Fruit fly (Drosophila melanogaster) whole organism, embryonic: ENCODE results near the gene CG46313.

Experiments used
- Aef1 ChIP-seq: fragments of 200-800 bp; sonication (Bioruptor generic); IDR thresholded peaks from 3 replicates; pipeline ENCODE4 v1.3.6; 2022; ENCODE audit warnings: missing biosample characterization, missing genetic modification characterization
- Bteb2 ChIP-seq: fragments of 200-800 bp; sonication (Bioruptor generic); optimal IDR thresholded peaks from 2 replicates; lab custom pipeline; 2016; ENCODE audit warnings: missing biosample characterization, missing genetic modification characterization
- CG10366 ChIP-seq: fragments of 200-800 bp; sonication (Bioruptor generic); IDR thresholded peaks from 2 replicates; pipeline ENCODE4 v1.3.6; 2022; ENCODE audit warnings: missing biosample characterization, missing genetic modification characterization
- CG11247 ChIP-seq: fragments of 200-800 bp; sonication (Bioruptor generic); IDR thresholded peaks from 2 replicates; pipeline ENCODE4 v1.3.6; 2022; ENCODE audit warnings: missing biosample characterization, missing genetic modification characterization
- CG11723 ChIP-seq: fragments of 200-800 bp; sonication (Bioruptor generic); optimal IDR thresholded peaks from 2 replicates; lab custom pipeline; 2017; ENCODE audit warnings: missing biosample characterization, mild to moderate bottlenecking, missing genetic modification characterization
- CG12155 ChIP-seq: fragments of 200-800 bp; sonication (Bioruptor generic); optimal IDR thresholded peaks from 3 replicates; lab custom pipeline; 2016; ENCODE audit warnings: missing biosample characterization, missing genetic modification characterization
- CG13424 ChIP-seq: fragments of 200-800 bp; sonication (Bioruptor generic); optimal IDR thresholded peaks from 2 replicates; lab custom pipeline; 2019; ENCODE audit warnings: missing biosample characterization, mild to moderate bottlenecking, missing genetic modification characterization, moderate library complexity
- CG14667 ChIP-seq: fragments of 200-800 bp; sonication (Bioruptor generic); IDR thresholded peaks from 2 replicates; pipeline ENCODE4 v1.3.6; 2022; ENCODE audit warnings: missing biosample characterization, missing genetic modification characterization
- CG18619 ChIP-seq: fragments of 200-800 bp; sonication (Bioruptor generic); optimal IDR thresholded peaks from 3 replicates; lab custom pipeline; 2017; ENCODE audit warnings: missing biosample characterization, mild to moderate bottlenecking, missing genetic modification characterization
- CG2120 ChIP-seq: fragments of 200-800 bp; sonication (Bioruptor generic); optimal IDR thresholded peaks from 3 replicates; lab custom pipeline; 2016; ENCODE audit warnings: missing biosample characterization, missing genetic modification characterization
- CG30403 ChIP-seq: fragments of 200-800 bp; sonication (Bioruptor generic); optimal IDR thresholded peaks from 3 replicates; lab custom pipeline; 2016; ENCODE audit warnings: missing biosample characterization, missing genetic modification characterization
- CG31365 ChIP-seq: fragments of 200-800 bp; sonication (Bioruptor generic); optimal IDR thresholded peaks from 2 replicates; lab custom pipeline; 2018; ENCODE audit warnings: missing biosample characterization, mild to moderate bottlenecking, missing genetic modification characterization
- CG32772 ChIP-seq: fragments of 200-800 bp; sonication (Bioruptor generic); IDR thresholded peaks from 2 replicates; pipeline ENCODE4 v1.3.6; 2022; ENCODE audit warnings: missing biosample characterization, missing genetic modification characterization
- CG34224 ChIP-seq: fragments of 200-800 bp; sonication (Bioruptor generic); IDR thresholded peaks from 3 replicates; pipeline ENCODE4 v1.3.6; 2022; ENCODE audit warnings: missing biosample characterization, missing genetic modification characterization; ENCODE audit not compliant: partially characterized antibody
- CG42726 ChIP-seq: fragments of 200-800 bp; sonication (Bioruptor generic); IDR thresholded peaks from 2 replicates; pipeline ENCODE4 v1.3.6; 2022; ENCODE audit warnings: missing biosample characterization, missing genetic modification characterization; ENCODE audit not compliant: partially characterized antibody
- CG5245 ChIP-seq: fragments of 200-800 bp; sonication (Bioruptor generic); optimal IDR thresholded peaks from 3 replicates; lab custom pipeline; 2016; ENCODE audit warnings: missing biosample characterization, missing genetic modification characterization
- CG6813 ChIP-seq: fragments of 200-800 bp; sonication (Bioruptor generic); optimal IDR thresholded peaks from 2 replicates; lab custom pipeline; 2017; ENCODE audit warnings: missing biosample characterization, missing genetic modification characterization, mild to moderate bottlenecking, moderate library complexity, missing genetic modification reagents
- CG7745 ChIP-seq: fragments of 200-800 bp; sonication (Bioruptor generic); optimal IDR thresholded peaks from 2 replicates; lab custom pipeline; 2018; ENCODE audit warnings: missing biosample characterization, mild to moderate bottlenecking, missing genetic modification characterization, moderate library complexity
- CG7839 ChIP-seq: fragments of 200-800 bp; sonication (Bioruptor generic); optimal IDR thresholded peaks from 3 replicates; lab custom pipeline; 2018; ENCODE audit warnings: missing biosample characterization, mild to moderate bottlenecking, missing genetic modification characterization, moderate library complexity
- CG8089 ChIP-seq: fragments of 200-800 bp; sonication (Bioruptor generic); optimal IDR thresholded peaks from 3 replicates; lab custom pipeline; 2016; ENCODE audit warnings: missing biosample characterization, missing genetic modification characterization
- CG9727 ChIP-seq: fragments of 200-800 bp; sonication (Bioruptor generic); optimal IDR thresholded peaks from 3 replicates; lab custom pipeline; 2017; ENCODE audit warnings: missing biosample characterization, mild to moderate bottlenecking, missing genetic modification characterization
- Doc2 ChIP-seq: fragments of 200-800 bp; sonication (Bioruptor generic); IDR thresholded peaks from 2 replicates; pipeline ENCODE4 v1.3.6; 2022; ENCODE audit warnings: missing biosample characterization, missing genetic modification characterization
- H15 ChIP-seq: fragments of 200-800 bp; sonication (Bioruptor generic); IDR thresholded peaks from 3 replicates; pipeline ENCODE4 v1.3.6; 2022; ENCODE audit warnings: missing biosample characterization, missing genetic modification characterization
- HLH3B ChIP-seq: fragments of 200-800 bp; sonication (Bioruptor generic); IDR thresholded peaks from 2 replicates; pipeline ENCODE4 v1.3.6; 2022; ENCODE audit warnings: missing biosample characterization, missing genetic modification characterization
- Hey ChIP-seq: fragments of 200-800 bp; sonication (Bioruptor generic); optimal IDR thresholded peaks from 3 replicates; lab custom pipeline; 2018; ENCODE audit warnings: missing biosample characterization, mild to moderate bottlenecking, missing genetic modification characterization
- MBD-R2 ChIP-seq: fragments of 200-800 bp; sonication (Bioruptor generic); IDR thresholded peaks from 2 replicates; pipeline ENCODE4 v1.3.6; 2022; ENCODE audit warnings: missing biosample characterization, missing genetic modification characterization
- Myb ChIP-seq: fragments of 200-800 bp; sonication (Bioruptor generic); optimal IDR thresholded peaks from 2 replicates; lab custom pipeline; 2016; ENCODE audit warnings: missing biosample characterization, missing genetic modification characterization
- NC2α ChIP-seq: fragments of 200-800 bp; sonication (Bioruptor generic); optimal IDR thresholded peaks from 2 replicates; lab custom pipeline; 2016; ENCODE audit warnings: missing biosample characterization, missing genetic modification characterization
- PHDP ChIP-seq: fragments of 200-800 bp; sonication (Bioruptor generic); optimal IDR thresholded peaks from 3 replicates; lab custom pipeline; 2018; ENCODE audit warnings: missing biosample characterization, mild to moderate bottlenecking, missing genetic modification characterization, moderate library complexity
- Ravus ChIP-seq: fragments of 200-800 bp; sonication (Bioruptor generic); IDR thresholded peaks from 2 replicates; pipeline ENCODE4 v1.3.6; 2022; ENCODE audit warnings: missing biosample characterization, missing genetic modification characterization
- Six4 ChIP-seq: fragments of 200-800 bp; sonication (Bioruptor generic); optimal IDR thresholded peaks from 2 replicates; lab custom pipeline; 2016; ENCODE audit warnings: missing biosample characterization, missing genetic modification characterization
- ab ChIP-seq: fragments of 200-800 bp; sonication (Bioruptor generic); optimal IDR thresholded peaks from 2 replicates; lab custom pipeline; 2016; ENCODE audit warnings: missing biosample characterization, missing genetic modification characterization
- abd-A ChIP-seq: fragments of 200-800 bp; sonication (Bioruptor generic); optimal IDR thresholded peaks from 3 replicates; lab custom pipeline; 2019; ENCODE audit warnings: missing biosample characterization, mild to moderate bottlenecking, missing genetic modification characterization, moderate library complexity
- bowl ChIP-seq: fragments of 200-800 bp; sonication (Bioruptor generic); IDR thresholded peaks from 2 replicates; pipeline ENCODE4 v1.3.6; 2022; ENCODE audit warnings: missing biosample characterization, missing genetic modification characterization
- br ChIP-seq: fragments of >200 bp; optimal IDR thresholded peaks from 2 replicates; lab custom pipeline; 2017
- cg ChIP-seq: fragments of 200-800 bp; sonication (Bioruptor generic); optimal IDR thresholded peaks from 3 replicates; lab custom pipeline; 2019; ENCODE audit warnings: missing biosample characterization, mild to moderate bottlenecking, missing genetic modification characterization, moderate library complexity
- chif ChIP-seq, 2 experiments: fragments of 200-800 bp; sonication (Bioruptor generic); optimal IDR thresholded peaks; 3 replicates each; lab custom pipeline; 2016; ENCODE audit warnings: missing biosample characterization in 2 of 2, missing genetic modification characterization in 2 of 2
- chm ChIP-seq: fragments of 200-800 bp; sonication (Bioruptor generic); IDR thresholded peaks from 2 replicates; pipeline ENCODE4 v1.3.6; 2022; ENCODE audit warnings: missing biosample characterization, missing genetic modification characterization
- gsb-n ChIP-seq: fragments of 200-800 bp; sonication (Bioruptor generic); optimal IDR thresholded peaks from 3 replicates; lab custom pipeline; 2018; ENCODE audit warnings: missing biosample characterization, mild to moderate bottlenecking, missing genetic modification characterization
- inv ChIP-seq: fragments of 200-800 bp; sonication (Bioruptor generic); IDR thresholded peaks from 2 replicates; pipeline ENCODE4 v1.3.6; 2022; ENCODE audit warnings: missing biosample characterization, missing genetic modification characterization; ENCODE audit not compliant: partially characterized antibody
- jing ChIP-seq: fragments of 200-800 bp; sonication (Bioruptor generic); optimal IDR thresholded peaks from 2 replicates; lab custom pipeline; 2018; ENCODE audit warnings: missing biosample characterization, mild to moderate bottlenecking, missing genetic modification characterization
- klu ChIP-seq: fragments of 200-800 bp; sonication (Bioruptor generic); IDR thresholded peaks from 2 replicates; pipeline ENCODE4 v1.3.6; 2022; ENCODE audit warnings: missing biosample characterization, missing genetic modification characterization
- mam ChIP-seq: fragments of 200-800 bp; sonication (Bioruptor generic); optimal IDR thresholded peaks from 3 replicates; lab custom pipeline; 2016; ENCODE audit warnings: missing biosample characterization, missing genetic modification characterization
- nau ChIP-seq: fragments of 200-800 bp; sonication (Bioruptor generic); optimal IDR thresholded peaks from 3 replicates; lab custom pipeline; 2017; ENCODE audit warnings: missing biosample characterization, mild to moderate bottlenecking, missing genetic modification characterization, missing genetic modification reagents
- onecut ChIP-seq: fragments of 200-800 bp; sonication (Bioruptor generic); IDR thresholded peaks from 2 replicates; pipeline ENCODE4 v1.3.6; 2022; ENCODE audit warnings: missing biosample characterization, missing genetic modification characterization
- p53 ChIP-seq: fragments of 200-800 bp; sonication (Bioruptor generic); optimal IDR thresholded peaks from 2 replicates; lab custom pipeline; 2016; ENCODE audit warnings: missing biosample characterization, missing genetic modification characterization
- peb ChIP-seq: fragments of 200-800 bp; sonication (Bioruptor generic); IDR thresholded peaks from 2 replicates; pipeline ENCODE4 v1.3.6; 2022; ENCODE audit warnings: missing biosample characterization, missing genetic modification characterization
- pita ChIP-seq: fragments of 200-800 bp; sonication (Bioruptor generic); optimal IDR thresholded peaks from 2 replicates; lab custom pipeline; 2017; ENCODE audit warnings: missing biosample characterization, mild to moderate bottlenecking, missing genetic modification characterization
- schlank ChIP-seq: fragments of 200-800 bp; sonication (Bioruptor generic); optimal IDR thresholded peaks from 2 replicates; lab custom pipeline; 2018; ENCODE audit warnings: missing biosample characterization, mild to moderate bottlenecking, missing genetic modification characterization
- sens ChIP-seq: fragments of 200-800 bp; sonication (Bioruptor generic); peaks from one replicate; lab custom pipeline; 2016; ENCODE audit warnings: missing biosample characterization, missing genetic modification characterization
- twi ChIP-seq: fragments of 200-800 bp; optimal IDR thresholded peaks from 2 replicates; lab custom pipeline; 2019; ENCODE audit warnings: missing biosample characterization, mild to moderate bottlenecking, missing genetic modification characterization, moderate library complexity
- vvl ChIP-seq: fragments of 200-800 bp; sonication (Bioruptor generic); IDR thresholded peaks from 2 replicates; pipeline ENCODE4 v1.3.6; 2022; ENCODE audit warnings: missing biosample characterization, missing genetic modification characterization

CG46313 gene

DNA sequence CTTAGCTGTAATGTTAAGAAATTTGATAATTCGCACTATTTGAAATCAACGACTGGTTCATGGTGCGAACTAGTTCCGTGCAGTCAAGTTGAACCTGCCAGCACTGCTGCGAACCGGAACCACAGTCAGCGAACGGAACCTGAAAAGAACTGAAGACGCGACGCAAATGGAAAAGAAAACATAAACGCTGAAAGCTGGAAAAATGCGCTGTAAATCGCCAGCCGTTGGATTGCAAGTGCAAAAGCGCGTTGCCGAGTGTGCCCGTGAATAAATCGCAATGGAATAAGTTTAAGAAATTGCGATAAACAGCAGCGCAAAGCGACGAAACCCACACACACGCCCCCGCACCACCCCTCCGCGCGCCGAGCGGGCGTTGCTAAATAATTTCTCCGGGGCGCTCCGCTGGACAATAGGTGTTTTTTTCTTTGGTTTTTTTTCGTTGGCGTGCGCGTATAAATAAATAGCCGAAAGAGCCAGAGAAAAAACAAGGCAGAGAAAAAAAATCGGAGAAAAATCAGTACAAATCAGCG lies 11.5 kb upstream of the CG46313 start, which contains the start of gene CG5521 (continued):
- TF ChIP-seq sens (GFP tag; lab: Kevin White, UChicago) (peak; percentile 67), CG7745 (tag; lab: Kevin White, UChicago) (no peak), chif (GFP tag; optimal IDR thresholded peaks at IDR 0.05; lab: Kevin White, UChicago) (no peak), bowl (GFP tag; lab: Robert Waterston, UW) (no peak), twi (tag; lab: Kevin White, UChicago) (no peak), CG12155 (GFP tag; lab: Kevin White, UChicago) (no peak), Doc2 (no peak), CG34224 (GFP tag; lab: Robert Waterston, UW) (0 out of 3 replicates have a peak, but pooled peaks have one; percentile 48), jing (GFP tag; lab: Kevin White, UChicago) (no peak), CG10366 (GFP tag; lab: Robert Waterston, UW) (no peak), peb (no peak), CG13424 (no peak), CG9727 (GFP tag; lab: Kevin White, UChicago) (no peak), Myb (GFP tag; lab: Kevin White, UChicago) (peak; percentile 88), cg (GFP tag; lab: Kevin White, UChicago) (peak; percentile 79), CG18619 (no peak), inv (peak; percentile 51; the same call in 1 of the 2 replicates), H15 (GFP tag; lab: Robert Waterston, UW) (no peak), CG32772 (peak; percentile 50; the same call in 1 of the 2 replicates), CG2120 (GFP tag; lab: Kevin White, UChicago) (no peak), nau (GFP tag; lab: Kevin White, UChicago) (no peak), mam (GFP tag; lab: Kevin White, UChicago) (no peak), p53 (GFP tag; lab: Kevin White, UChicago) (no peak), CG8089 (GFP tag; lab: Kevin White, UChicago) (no peak), schlank (no peak), pita (GFP tag; lab: Kevin White, UChicago) (no peak), CG30403 (GFP tag; lab: Kevin White, UChicago) (no peak), Hey (no peak), Aef1 (GFP tag; lab: Robert Waterston, UW) (no peak), NC2α (GFP tag; lab: Kevin White, UChicago) (no peak), CG6813 (GFP tag; lab: Kevin White, UChicago) (no peak), MBD-R2 (GFP tag; lab: Robert Waterston, UW) (peak; percentile 74), Six4 (GFP tag; lab: Kevin White, UChicago) (no peak), br (lab: Kevin White, UChicago) (no peak), klu (0 out of 2 replicates have a peak, but pooled peaks have one; percentile 9), CG5245 (GFP tag; lab: Kevin White, UChicago) (no peak), CG7839 (peak; percentile 7), CG31365 (tag; lab: Kevin White, UChicago) (no peak), abd-A (tag; lab: Kevin White, UChicago) (peak; percentile 38), Ravus (GFP tag; lab: Robert Waterston, UW) (no peak), vvl (GFP tag; lab: Robert Waterston, UW) (no peak), CG42726 (GFP tag; lab: Robert Waterston, UW) (peak; percentile 63), CG11723 (GFP tag; lab: Kevin White, UChicago) (no peak), Bteb2 (GFP tag; lab: Kevin White, UChicago) (no peak), CG14667 (no peak), PHDP (tag; lab: Kevin White, UChicago) (no peak), CG11247 (GFP tag; lab: Robert Waterston, UW) (no peak), onecut (GFP tag; lab: Robert Waterston, UW) (no peak), chm (peak; percentile 20; the same call in 1 of the 2 replicates), gsb-n (tag; lab: Kevin White, UChicago) (no peak), HLH3B (GFP tag; lab: Robert Waterston, UW) (no peak), ab (no peak)
